Worm (Caenorhabditis elegans) whole organism, young adult: Measurements from ENCODE around the gene ZK512.7.

Experiments
- B0035.1 ChIP-seq: sonication (generic microtip); optimal IDR thresholded peaks from 2 replicates; lab custom pipeline; 2016; ENCODE audit warnings: missing genetic modification characterization, mild to moderate bottlenecking, missing compliant biosample characterization, missing genotype, missing genetic modification reagents
- F22D6.2 ChIP-seq: sonication (generic microtip); optimal IDR thresholded peaks from 2 replicates; lab custom pipeline; 2016; ENCODE audit warnings: mild to moderate bottlenecking, missing genetic modification characterization, missing compliant biosample characterization
- F33H1.4 ChIP-seq: fragments of 200-800 bp; sonication (Bioruptor generic); IDR thresholded peaks from 2 replicates; pipeline ENCODE4 v1.3.6; 2022; ENCODE audit warnings: missing genetic modification reagents, missing genetic modification characterization, missing compliant biosample characterization
- ama-1 ChIP-seq, 3 experiments: fragments of 150-350 bp in 1 of 3; sonication (generic microtip) in 2 of 3; optimal IDR thresholded peaks; 2 replicates each; lab custom pipeline; 2014 to 2018; ENCODE audit warnings: missing biosample characterization in 2 of 3, missing genetic modification characterization in 2 of 3, missing genetic modification reagents in 2 of 3
- dpl-1 ChIP-seq: fragments of 150-350 bp; optimal IDR thresholded peaks from 2 replicates; lab custom pipeline; 2014; ENCODE audit warnings: missing biosample characterization, missing genetic modification reagents, missing genetic modification characterization
- lin-26 ChIP-seq: fragments of 200-800 bp; sonication (Bioruptor generic); IDR thresholded peaks from 2 replicates; pipeline ENCODE4 v1.3.6; 2022; ENCODE audit warnings: missing genetic modification reagents, missing genetic modification characterization, missing compliant biosample characterization
- lsl-1 ChIP-seq: fragments of 200-800 bp; sonication (Bioruptor generic); optimal IDR thresholded peaks from 2 replicates; lab custom pipeline; 2018; ENCODE audit warnings: mild to moderate bottlenecking, missing genetic modification characterization, moderate library complexity, missing compliant biosample characterization
- pha-4 ChIP-seq: fragments of 150-350 bp; sonication (generic microtip); optimal IDR thresholded peaks from 2 replicates; lab custom pipeline; 2014; ENCODE audit warnings: missing biosample characterization, missing genetic modification reagents, missing genetic modification characterization
- snpc-4 ChIP-seq, 5 experiments: fragments of 150-350 bp in 1 of 5; sonication (generic microtip) in 4 of 5; optimal IDR thresholded peaks; 2 replicates each; lab custom pipeline; 2014 to 2018; ENCODE audit warnings: missing genetic modification characterization in 5 of 5, missing biosample characterization in 3 of 5, antibody characterized with exemption in 2 of 5, mild to moderate bottlenecking in 2 of 5, missing compliant biosample characterization in 2 of 5, missing genotype in 2 of 5, moderate library complexity in 2 of 5, missing genetic modification reagents in 1 of 5

DNA sequence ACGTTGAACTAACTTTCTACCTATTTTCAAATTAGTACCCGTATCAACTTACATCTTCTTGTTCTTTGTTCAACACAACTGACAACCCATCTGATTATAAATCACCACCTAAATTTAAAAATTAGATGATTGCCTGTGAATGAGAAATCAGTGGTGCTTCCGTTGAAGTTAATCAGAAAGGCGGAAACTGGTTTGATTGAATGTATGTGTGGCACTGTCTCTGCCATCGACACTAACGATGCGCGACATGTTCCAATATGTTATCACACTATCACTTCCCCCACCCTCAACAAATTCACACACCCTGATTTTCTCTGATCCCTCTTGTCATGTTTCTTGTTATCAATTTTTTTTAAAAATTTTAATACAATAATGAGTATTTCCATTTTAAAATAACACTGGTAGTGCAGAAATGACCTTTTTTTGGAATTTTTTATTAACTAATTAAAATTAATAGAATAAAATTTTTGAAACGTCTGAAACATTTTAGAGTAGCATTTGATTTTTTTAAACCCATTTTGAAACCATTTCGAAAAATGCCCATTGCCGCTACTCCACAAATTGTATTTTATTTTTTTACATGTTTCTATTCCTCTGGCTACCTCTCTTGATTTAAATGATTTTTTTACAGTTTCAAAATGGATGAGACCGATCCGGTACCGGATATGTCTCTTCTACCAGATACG, 19.4 kb downstream of the ZK512.7 start, which contains the start of gene ced-11:
- no peak for TF ChIP-seq pha-4 (tag; lab: Kevin White, UChicago)
- TF ChIP-seq ama-1 (optimal IDR thresholded peaks at IDR 0.05; lab: Kevin White, UChicago): no peak
- no peak for TF ChIP-seq ama-1 (GFP tag; optimal IDR thresholded peaks at IDR 0.05; lab: Kevin White, UChicago)
- TF ChIP-seq dpl-1 (GFP tag; lab: Kevin White, UChicago): no peak
- no peak for TF ChIP-seq lin-26 (GFP tag; lab: Robert Waterston, UW)
- TF ChIP-seq B0035.1: no peak
- no peak for TF ChIP-seq lsl-1 (GFP tag; lab: Kevin White, UChicago)
- TF ChIP-seq F22D6.2: no peak
- TF ChIP-seq F33H1.4: no peak
- TF ChIP-seq snpc-4 (GFP tag; optimal IDR thresholded peaks at IDR 0.05; lab: Kevin White, UChicago): no peak
- TF ChIP-seq snpc-4 (tag; optimal IDR thresholded peaks at IDR 0.05; lab: Kevin White, UChicago): no peak
